Fruit fly (Drosophila melanogaster) whole organism, embryonic: Measurements from ENCODE around the gene GILT3.
A peak's percentile ranks its signal among the peaks of the same experiment; 100 is the strongest.

Source experiments
- Ada2b ChIP-seq: fragments of 200-800 bp; sonication (Bioruptor generic); IDR thresholded peaks from 2 replicates; pipeline ENCODE4 v1.3.6; 2022; ENCODE audit warnings: missing biosample characterization, missing genetic modification characterization
- Atf6 ChIP-seq: fragments of 200-800 bp; sonication (Bioruptor generic); IDR thresholded peaks from 2 replicates; pipeline ENCODE4 v1.3.6; 2022; ENCODE audit warnings: missing biosample characterization, missing genetic modification characterization
- CG11093 ChIP-seq: fragments of 200-800 bp; sonication (Bioruptor generic); IDR thresholded peaks from 3 replicates; pipeline ENCODE4 v1.3.6; 2022; ENCODE audit warnings: missing biosample characterization, missing genetic modification characterization
- CG12391 ChIP-seq: fragments of 200-800 bp; sonication (Bioruptor generic); optimal IDR thresholded peaks from 3 replicates; lab custom pipeline; 2018; ENCODE audit warnings: missing biosample characterization, mild to moderate bottlenecking, missing genetic modification characterization, moderate library complexity
- CG15011 ChIP-seq: fragments of 200-800 bp; sonication (Bioruptor generic); optimal IDR thresholded peaks from 3 replicates; lab custom pipeline; 2018; ENCODE audit warnings: missing biosample characterization, mild to moderate bottlenecking, missing genetic modification characterization
- CG15696 ChIP-seq: fragments of 200-800 bp; sonication (Bioruptor generic); optimal IDR thresholded peaks from 2 replicates; lab custom pipeline; 2019; ENCODE audit warnings: missing biosample characterization, mild to moderate bottlenecking, missing genetic modification characterization, moderate library complexity
- CG18011 ChIP-seq: fragments of 200-800 bp; sonication (Bioruptor generic); optimal IDR thresholded peaks from 2 replicates; lab custom pipeline; 2017; ENCODE audit warnings: missing biosample characterization, missing genetic modification characterization, mild to moderate bottlenecking, moderate library complexity, missing genotype
- CG18476 ChIP-seq: fragments of 200-800 bp; sonication (Bioruptor generic); optimal IDR thresholded peaks from 2 replicates; lab custom pipeline; 2016; ENCODE audit warnings: missing biosample characterization, mild to moderate bottlenecking, missing genetic modification characterization
- CG2120 ChIP-seq: fragments of 200-800 bp; sonication (Bioruptor generic); optimal IDR thresholded peaks from 3 replicates; lab custom pipeline; 2016; ENCODE audit warnings: missing biosample characterization, missing genetic modification characterization
- CG2678 ChIP-seq: fragments of 200-800 bp; sonication (Bioruptor generic); optimal IDR thresholded peaks from 3 replicates; lab custom pipeline; 2019; ENCODE audit warnings: missing biosample characterization, mild to moderate bottlenecking, missing genetic modification characterization, moderate library complexity
- CG34224 ChIP-seq: fragments of 200-800 bp; sonication (Bioruptor generic); IDR thresholded peaks from 3 replicates; pipeline ENCODE4 v1.3.6; 2022; ENCODE audit warnings: missing biosample characterization, missing genetic modification characterization; ENCODE audit not compliant: partially characterized antibody
- CG43689 ChIP-seq: fragments of 200-800 bp; sonication (Bioruptor generic); IDR thresholded peaks from 2 replicates; pipeline ENCODE4 v1.3.6; 2022; ENCODE audit warnings: missing biosample characterization, missing genetic modification characterization
- CG5180 ChIP-seq: fragments of 200-800 bp; sonication (Bioruptor generic); optimal IDR thresholded peaks from 3 replicates; lab custom pipeline; 2017; ENCODE audit warnings: missing biosample characterization, missing genetic modification characterization, mild to moderate bottlenecking, moderate library complexity, missing genetic modification reagents
- CG7372 ChIP-seq: fragments of 200-800 bp; sonication (Bioruptor generic); IDR thresholded peaks from 2 replicates; pipeline ENCODE4 v1.3.6; 2022; ENCODE audit warnings: missing biosample characterization, missing genetic modification characterization
- CG7786 ChIP-seq: fragments of 200-800 bp; sonication (Bioruptor generic); optimal IDR thresholded peaks from 2 replicates; lab custom pipeline; 2016; ENCODE audit warnings: missing biosample characterization, missing genetic modification characterization
- CG9817 ChIP-seq: fragments of 200-800 bp; sonication (Bioruptor generic); optimal IDR thresholded peaks from 2 replicates; lab custom pipeline; 2018; ENCODE audit warnings: missing biosample characterization, mild to moderate bottlenecking, missing genetic modification characterization, moderate library complexity
- CG9876 ChIP-seq: fragments of 200-800 bp; sonication (Bioruptor generic); optimal IDR thresholded peaks from 2 replicates; lab custom pipeline; 2016; ENCODE audit warnings: missing biosample characterization, missing genetic modification characterization
- D ChIP-seq, 2 experiments: fragments of 200-800 bp in 1 of 2; fragments of >200 bp in 1 of 2; sonication (Bioruptor generic) in 1 of 2; optimal IDR thresholded peaks; 2 replicates in 1 of 2; 3 replicates in 1 of 2; lab custom pipeline; 2017; ENCODE audit warnings: mild to moderate bottlenecking in 1 of 2, missing biosample characterization in 1 of 2, missing genetic modification characterization in 1 of 2, missing genetic modification reagents in 1 of 2
- D19A ChIP-seq: fragments of 200-800 bp; optimal IDR thresholded peaks from 3 replicates; lab custom pipeline; 2019; ENCODE audit warnings: missing biosample characterization, mild to moderate bottlenecking, missing genetic modification characterization, moderate library complexity
- ERR ChIP-seq: fragments of 200-800 bp; sonication (Bioruptor generic); optimal IDR thresholded peaks from 2 replicates; lab custom pipeline; 2016; ENCODE audit warnings: missing biosample characterization, missing genetic modification characterization
- Hand ChIP-seq: fragments of 200-800 bp; sonication (Bioruptor generic); optimal IDR thresholded peaks from 2 replicates; lab custom pipeline; 2017; ENCODE audit warnings: mild to moderate bottlenecking, missing biosample characterization, missing genetic modification reagents, missing genetic modification characterization
- Hmr ChIP-seq: fragments of 200-800 bp; sonication (Bioruptor generic); optimal IDR thresholded peaks from 3 replicates; lab custom pipeline; 2017; ENCODE audit warnings: mild to moderate bottlenecking, missing biosample characterization, missing genetic modification reagents, missing genetic modification characterization
- Lpt ChIP-seq: fragments of >200 bp; optimal IDR thresholded peaks from 2 replicates; lab custom pipeline; 2018; ENCODE audit warnings: missing biosample characterization, missing genetic modification characterization
- Oaz ChIP-seq: fragments of 200-800 bp; sonication (Bioruptor generic); IDR thresholded peaks from 2 replicates; pipeline ENCODE4 v1.3.6; 2022; ENCODE audit warnings: missing biosample characterization, missing genetic modification characterization
- Oli ChIP-seq: fragments of 200-800 bp; sonication (Bioruptor generic); optimal IDR thresholded peaks from 2 replicates; lab custom pipeline; 2018; ENCODE audit warnings: missing biosample characterization, mild to moderate bottlenecking, missing genetic modification characterization, moderate library complexity
- PHDP ChIP-seq: fragments of 200-800 bp; sonication (Bioruptor generic); optimal IDR thresholded peaks from 3 replicates; lab custom pipeline; 2018; ENCODE audit warnings: missing biosample characterization, mild to moderate bottlenecking, missing genetic modification characterization, moderate library complexity
- Rfx ChIP-seq: fragments of 200-800 bp; sonication (Bioruptor generic); IDR thresholded peaks from 2 replicates; pipeline ENCODE4 v1.3.6; 2022; ENCODE audit warnings: missing biosample characterization, missing genetic modification characterization
- Side ChIP-seq: fragments of 200-800 bp; sonication (Bioruptor generic); optimal IDR thresholded peaks from 2 replicates; lab custom pipeline; 2016; ENCODE audit warnings: missing biosample characterization, missing genetic modification characterization
- Ssrp ChIP-seq: fragments of 200-800 bp; sonication (Bioruptor generic); optimal IDR thresholded peaks from 2 replicates; lab custom pipeline; 2018; ENCODE audit warnings: missing biosample characterization, mild to moderate bottlenecking, missing genetic modification characterization, moderate library complexity
- Taf1 ChIP-seq: fragments of 200-800 bp; sonication (Bioruptor generic); IDR thresholded peaks from 2 replicates; pipeline ENCODE4 v1.3.6; 2022; ENCODE audit warnings: missing biosample characterization, missing genetic modification characterization
- abd-A ChIP-seq: fragments of 200-800 bp; sonication (Bioruptor generic); optimal IDR thresholded peaks from 3 replicates; lab custom pipeline; 2019; ENCODE audit warnings: missing biosample characterization, mild to moderate bottlenecking, missing genetic modification characterization, moderate library complexity
- al ChIP-seq: fragments of 200-800 bp; sonication (Bioruptor generic); IDR thresholded peaks from 2 replicates; pipeline ENCODE4 v1.3.6; 2022; ENCODE audit warnings: missing biosample characterization, missing genetic modification characterization
- ci ChIP-seq: fragments of 200-800 bp; sonication (Bioruptor generic); IDR thresholded peaks from 3 replicates; pipeline ENCODE4 v1.3.6; 2022; ENCODE audit warnings: missing biosample characterization, missing genetic modification characterization
- cwo ChIP-seq: fragments of 200-800 bp; sonication (Bioruptor generic); optimal IDR thresholded peaks from 3 replicates; lab custom pipeline; 2017; ENCODE audit warnings: missing biosample characterization, missing genetic modification characterization, mild to moderate bottlenecking, moderate library complexity, missing genetic modification reagents
- danr ChIP-seq: fragments of 200-800 bp; sonication (Bioruptor generic); IDR thresholded peaks from 2 replicates; pipeline ENCODE4 v1.3.6; 2022; ENCODE audit warnings: missing biosample characterization, missing genetic modification characterization
- dysf ChIP-seq: fragments of 200-800 bp; sonication (Bioruptor generic); IDR thresholded peaks from 3 replicates; pipeline ENCODE4 v1.3.6; 2022; ENCODE audit warnings: missing biosample characterization, missing genetic modification characterization
- en ChIP-seq: fragments of 200-800 bp; sonication (Bioruptor generic); optimal IDR thresholded peaks from 2 replicates; lab custom pipeline; 2016; ENCODE audit warnings: missing biosample characterization, missing genetic modification characterization
- eve ChIP-seq, 2 experiments: fragments of >200 bp; optimal IDR thresholded peaks; 2 replicates each; lab custom pipeline; 2017; ENCODE audit warnings: missing biosample characterization in 2 of 2, missing genetic modification characterization in 2 of 2
- fd96Cb ChIP-seq: fragments of 200-800 bp; sonication (Bioruptor generic); optimal IDR thresholded peaks from 2 replicates; lab custom pipeline; 2018; ENCODE audit warnings: missing biosample characterization, mild to moderate bottlenecking, missing genetic modification characterization, moderate library complexity
- hth ChIP-seq: fragments of >200 bp; optimal IDR thresholded peaks from 2 replicates; lab custom pipeline; 2017; ENCODE audit warnings: inconsistent platforms
- insv ChIP-seq, 2 experiments: fragments of 200-800 bp; sonication (Bioruptor generic); optimal IDR thresholded peaks; 3 replicates each; lab custom pipeline; 2016 to 2018; ENCODE audit warnings: missing biosample characterization in 2 of 2, missing genetic modification characterization in 2 of 2
- ken ChIP-seq: fragments of 200-800 bp; sonication (Bioruptor generic); IDR thresholded peaks from 3 replicates; pipeline ENCODE4 v1.3.6; 2022; ENCODE audit warnings: missing biosample characterization, missing genetic modification characterization
- lab ChIP-seq: fragments of 200-800 bp; sonication (Bioruptor generic); optimal IDR thresholded peaks from 3 replicates; lab custom pipeline; 2017; ENCODE audit warnings: missing biosample characterization, missing genetic modification characterization, mild to moderate bottlenecking, moderate library complexity, missing genetic modification reagents
- mam ChIP-seq: fragments of 200-800 bp; sonication (Bioruptor generic); optimal IDR thresholded peaks from 3 replicates; lab custom pipeline; 2016; ENCODE audit warnings: missing biosample characterization, missing genetic modification characterization
- pum ChIP-seq: fragments of 200-800 bp; sonication (Bioruptor generic); optimal IDR thresholded peaks from 2 replicates; lab custom pipeline; 2016; ENCODE audit warnings: missing biosample characterization, missing genetic modification characterization
- scrt ChIP-seq: fragments of 200-800 bp; sonication (Bioruptor generic); optimal IDR thresholded peaks from 2 replicates; lab custom pipeline; 2018; ENCODE audit warnings: missing biosample characterization, mild to moderate bottlenecking, missing genetic modification characterization, moderate library complexity
- ttk ChIP-seq: fragments of 200-800 bp; sonication (Bioruptor generic); IDR thresholded peaks from 2 replicates; pipeline ENCODE4 v2.1.2; 2022; ENCODE audit warnings: missing biosample characterization, missing genetic modification characterization
- unpg ChIP-seq: fragments of 200-800 bp; sonication (Bioruptor generic); optimal IDR thresholded peaks from 3 replicates; lab custom pipeline; 2018; ENCODE audit warnings: missing biosample characterization, mild to moderate bottlenecking, missing genetic modification characterization, moderate library complexity
- z ChIP-seq: fragments of 200-800 bp; sonication (Bioruptor generic); IDR thresholded peaks from 3 replicates; pipeline ENCODE4 v1.3.6; 2022; ENCODE audit warnings: missing biosample characterization, missing genetic modification characterization
- zfh1 ChIP-seq: fragments of 200-800 bp; sonication (Bioruptor generic); IDR thresholded peaks from 3 replicates; pipeline ENCODE4 v1.3.6; 2022; ENCODE audit warnings: missing biosample characterization, missing genetic modification characterization

The GILT3 gene

DNA sequence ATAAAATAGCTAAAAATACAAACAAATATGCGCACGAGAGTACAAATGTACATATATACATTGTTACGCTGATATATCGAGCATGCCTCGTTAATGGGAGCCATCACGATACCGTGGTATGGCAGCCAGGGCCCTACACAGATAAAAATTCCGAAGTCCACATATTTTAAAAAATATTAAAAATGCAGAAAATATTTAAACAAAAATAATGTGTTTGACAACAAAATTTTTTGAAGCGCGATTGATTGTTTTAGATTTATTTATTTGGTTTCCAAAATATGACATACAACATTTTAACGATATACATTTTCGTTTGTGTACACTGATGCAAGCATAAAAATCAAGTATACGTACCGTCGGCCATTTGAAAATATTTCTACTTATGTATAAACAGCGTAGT, 49.6 kb downstream of the GILT3 start (continued):
- TF ChIP-seq mam (GFP tag; lab: Kevin White, UChicago) (peak; percentile 85), unpg (GFP tag; lab: Kevin White, UChicago) (peak; percentile 82), zfh1 (GFP tag; lab: Robert Waterston, UW) (peak; percentile 73; the same call in 1 of the 3 replicates), Oli (peak; percentile 76), PHDP (tag; lab: Kevin White, UChicago) (peak; percentile 90), D (optimal IDR thresholded peaks at IDR 0.05; lab: Kevin White, UChicago) (no peak), D (GFP tag; optimal IDR thresholded peaks at IDR 0.05; lab: Kevin White, UChicago) (peak; percentile 10), eve (GFP tag; optimal IDR thresholded peaks at IDR 0.05; lab: Kevin White, UChicago) (peak in 1 of 2 experiments; percentile 11), CG43689 (GFP tag; lab: Robert Waterston, UW) (peak; percentile 40; the same call in 1 of the 2 replicates), abd-A (peak; percentile 5), en (GFP tag; lab: Kevin White, UChicago) (peak; percentile 42), Hand (peak; percentile 86), CG2120 (peak; percentile 95), pum (peak; percentile 47), scrt (peak; percentile 78), cwo (GFP tag; lab: Kevin White, UChicago) (peak; percentile 91), CG18011 (peak; percentile 72), Hmr (GFP tag; lab: Kevin White, UChicago) (peak; percentile 93), ci (GFP tag; lab: Robert Waterston, UW) (peak; percentile 77), danr (GFP tag; lab: Robert Waterston, UW) (peak; percentile 43; the same call in 1 of the 2 replicates), Oaz (GFP tag; lab: Robert Waterston, UW) (peak; percentile 40; the same call in 1 of the 2 replicates), dysf (GFP tag; lab: Robert Waterston, UW) (peak; percentile 87), ttk (GFP tag; lab: Robert Waterston, UW) (peak; percentile 64), Atf6 (peak; percentile 91), CG11093 (GFP tag; lab: Robert Waterston, UW) (0 out of 3 replicates have a peak, but pooled peaks have one; percentile 18), ken (peak; percentile 64; the same call in 1 of the 3 replicates), CG34224 (GFP tag; lab: Robert Waterston, UW) (no peak), CG15011 (GFP tag; lab: Kevin White, UChicago) (peak; percentile 82), ERR (peak; percentile 47), Rfx (GFP tag; lab: Robert Waterston, UW) (peak; percentile 91), CG7372 (GFP tag; lab: Robert Waterston, UW) (peak; percentile 81), CG7786 (GFP tag; lab: Kevin White, UChicago) (peak; percentile 76), Taf1 (peak; percentile 70; the same call in 1 of the 2 replicates), hth (lab: Kevin White, UChicago) (no peak), Side (peak; percentile 73), CG2678 (tag; lab: Kevin White, UChicago) (peak; percentile 90), Ada2b (peak; percentile 85), Lpt (GFP tag; lab: Kevin White, UChicago) (no peak), al (peak; percentile 87), z (GFP tag; lab: Robert Waterston, UW) (no peak), CG18476 (GFP tag; lab: Kevin White, UChicago) (peak; percentile 65), Ssrp (tag; lab: Kevin White, UChicago) (peak; percentile 44), insv (GFP tag; optimal IDR thresholded peaks at IDR 0.05; lab: Kevin White, UChicago) (no peak), D19A (tag; lab: Kevin White, UChicago) (peak; percentile 29), CG12391 (tag; lab: Kevin White, UChicago) (peak; percentile 83), CG5180 (GFP tag; lab: Kevin White, UChicago) (no peak), CG9876 (peak; percentile 1), fd96Cb (tag; lab: Kevin White, UChicago) (peak; percentile 49), lab (GFP tag; lab: Kevin White, UChicago) (peak; percentile 95), CG15696 (peak; percentile 28), CG9817 (tag; lab: Kevin White, UChicago) (peak; percentile 69)
